Fruit fly (Drosophila melanogaster) whole organism, embryonic: ENCODE results near the gene mRpS18C.

Source experiments
- Atf-2 ChIP-seq: fragments of 200-800 bp; sonication (Bioruptor generic); optimal IDR thresholded peaks from 2 replicates; lab custom pipeline; 2016; ENCODE audit warnings: missing biosample characterization, missing genetic modification characterization
- Atf6 ChIP-seq: fragments of 200-800 bp; sonication (Bioruptor generic); IDR thresholded peaks from 2 replicates; pipeline ENCODE4 v1.3.6; 2022; ENCODE audit warnings: missing biosample characterization, missing genetic modification characterization
- B-H1 ChIP-seq: fragments of 200-800 bp; sonication (Bioruptor generic); IDR thresholded peaks from 3 replicates; pipeline ENCODE4 v1.3.6; 2022; ENCODE audit warnings: missing biosample characterization, missing genetic modification characterization
- B-H2 ChIP-seq: fragments of 200-800 bp; sonication (Bioruptor generic); optimal IDR thresholded peaks from 2 replicates; lab custom pipeline; 2018; ENCODE audit warnings: missing biosample characterization, mild to moderate bottlenecking, missing genetic modification characterization
- CG1024 ChIP-seq: fragments of 200-800 bp; sonication (Bioruptor generic); IDR thresholded peaks from 2 replicates; pipeline ENCODE4 v1.3.6; 2022; ENCODE audit warnings: missing biosample characterization, missing genetic modification characterization
- CG10979 ChIP-seq: fragments of 200-800 bp; sonication (Bioruptor generic); optimal IDR thresholded peaks from 2 replicates; lab custom pipeline; 2018; ENCODE audit warnings: missing biosample characterization, mild to moderate bottlenecking, missing genetic modification characterization, moderate library complexity
- CG11398 ChIP-seq: fragments of 200-800 bp; sonication (Bioruptor generic); optimal IDR thresholded peaks from 2 replicates; lab custom pipeline; 2016; ENCODE audit warnings: missing biosample characterization, missing genetic modification characterization
- CG11723 ChIP-seq: fragments of 200-800 bp; sonication (Bioruptor generic); optimal IDR thresholded peaks from 2 replicates; lab custom pipeline; 2017; ENCODE audit warnings: missing biosample characterization, mild to moderate bottlenecking, missing genetic modification characterization
- CG1233 ChIP-seq: fragments of 200-800 bp; sonication (Bioruptor generic); optimal IDR thresholded peaks from 4 replicates; lab custom pipeline; 2018; ENCODE audit warnings: missing biosample characterization, mild to moderate bottlenecking, missing genetic modification characterization
- CG12391 ChIP-seq: fragments of 200-800 bp; sonication (Bioruptor generic); optimal IDR thresholded peaks from 3 replicates; lab custom pipeline; 2018; ENCODE audit warnings: missing biosample characterization, mild to moderate bottlenecking, missing genetic modification characterization, moderate library complexity
- CG13775 ChIP-seq: fragments of 200-800 bp; sonication (Bioruptor generic); optimal IDR thresholded peaks from 3 replicates; lab custom pipeline; 2017; ENCODE audit warnings: missing biosample characterization, mild to moderate bottlenecking, missing genetic modification characterization
- CG15011 ChIP-seq: fragments of 200-800 bp; sonication (Bioruptor generic); optimal IDR thresholded peaks from 3 replicates; lab custom pipeline; 2018; ENCODE audit warnings: missing biosample characterization, mild to moderate bottlenecking, missing genetic modification characterization
- CG15073 ChIP-seq: fragments of 200-800 bp; sonication (Bioruptor generic); optimal IDR thresholded peaks from 2 replicates; lab custom pipeline; 2016; ENCODE audit warnings: missing biosample characterization, missing genetic modification characterization
- CG31441 ChIP-seq: fragments of 200-800 bp; sonication (Bioruptor generic); IDR thresholded peaks from 2 replicates; pipeline ENCODE4 v1.3.6; 2022; ENCODE audit warnings: missing biosample characterization, missing genetic modification characterization
- CG3407 ChIP-seq: fragments of 200-800 bp; sonication (Bioruptor generic); optimal IDR thresholded peaks from 2 replicates; lab custom pipeline; 2018; ENCODE audit warnings: missing biosample characterization, mild to moderate bottlenecking, missing genetic modification characterization
- CG42726 ChIP-seq: fragments of 200-800 bp; sonication (Bioruptor generic); IDR thresholded peaks from 2 replicates; pipeline ENCODE4 v1.3.6; 2022; ENCODE audit warnings: missing biosample characterization, missing genetic modification characterization; ENCODE audit not compliant: partially characterized antibody
- CG43689 ChIP-seq: fragments of 200-800 bp; sonication (Bioruptor generic); IDR thresholded peaks from 2 replicates; pipeline ENCODE4 v1.3.6; 2022; ENCODE audit warnings: missing biosample characterization, missing genetic modification characterization
- CG4707 ChIP-seq: fragments of 200-800 bp; sonication (Bioruptor generic); optimal IDR thresholded peaks from 2 replicates; lab custom pipeline; 2018; ENCODE audit warnings: missing biosample characterization, mild to moderate bottlenecking, missing genetic modification characterization, moderate library complexity
- CG6254 ChIP-seq: fragments of 200-800 bp; sonication (Bioruptor generic); optimal IDR thresholded peaks from 3 replicates; lab custom pipeline; 2017; ENCODE audit warnings: mild to moderate bottlenecking, missing biosample characterization, missing genetic modification reagents, missing genetic modification characterization
- CG6689 ChIP-seq: fragments of 200-800 bp; sonication (Bioruptor generic); IDR thresholded peaks from 2 replicates; pipeline ENCODE4 v1.3.6; 2022; ENCODE audit warnings: missing biosample characterization, missing genetic modification characterization
- CG7928 ChIP-seq: fragments of 200-800 bp; sonication (Bioruptor generic); optimal IDR thresholded peaks from 2 replicates; lab custom pipeline; 2017; ENCODE audit warnings: missing biosample characterization, mild to moderate bottlenecking, missing genetic modification characterization
- Dbx ChIP-seq: fragments of 200-800 bp; sonication (Bioruptor generic); IDR thresholded peaks from 3 replicates; pipeline ENCODE4 v1.3.6; 2022; ENCODE audit warnings: missing biosample characterization, missing genetic modification characterization
- ERR ChIP-seq: fragments of 200-800 bp; sonication (Bioruptor generic); optimal IDR thresholded peaks from 2 replicates; lab custom pipeline; 2016; ENCODE audit warnings: missing biosample characterization, missing genetic modification characterization
- Elba2 ChIP-seq: fragments of 200-800 bp; sonication (Bioruptor generic); optimal IDR thresholded peaks from 3 replicates; lab custom pipeline; 2016; ENCODE audit warnings: missing biosample characterization, missing genetic modification characterization
- H15 ChIP-seq: fragments of 200-800 bp; sonication (Bioruptor generic); IDR thresholded peaks from 3 replicates; pipeline ENCODE4 v1.3.6; 2022; ENCODE audit warnings: missing biosample characterization, missing genetic modification characterization
- Hey ChIP-seq: fragments of 200-800 bp; sonication (Bioruptor generic); optimal IDR thresholded peaks from 3 replicates; lab custom pipeline; 2018; ENCODE audit warnings: missing biosample characterization, mild to moderate bottlenecking, missing genetic modification characterization
- Kr ChIP-seq: fragments of 200-800 bp; sonication (Bioruptor generic); optimal IDR thresholded peaks from 2 replicates; lab custom pipeline; 2017; ENCODE audit warnings: missing biosample characterization, mild to moderate bottlenecking, missing genetic modification characterization
- Mes4 ChIP-seq: fragments of 200-800 bp; sonication (Bioruptor generic); optimal IDR thresholded peaks from 2 replicates; lab custom pipeline; 2016; ENCODE audit warnings: missing biosample characterization, missing genetic modification characterization
- Nf-YB ChIP-seq: fragments of 200-800 bp; sonication (Bioruptor generic); optimal IDR thresholded peaks from 3 replicates; lab custom pipeline; 2019; ENCODE audit warnings: missing biosample characterization, mild to moderate bottlenecking, missing genetic modification characterization, moderate library complexity
- Oli ChIP-seq: fragments of 200-800 bp; sonication (Bioruptor generic); optimal IDR thresholded peaks from 2 replicates; lab custom pipeline; 2018; ENCODE audit warnings: missing biosample characterization, mild to moderate bottlenecking, missing genetic modification characterization, moderate library complexity
- Side ChIP-seq: fragments of 200-800 bp; sonication (Bioruptor generic); optimal IDR thresholded peaks from 2 replicates; lab custom pipeline; 2016; ENCODE audit warnings: missing biosample characterization, missing genetic modification characterization
- ac ChIP-seq: fragments of 200-800 bp; sonication (Bioruptor generic); optimal IDR thresholded peaks from 3 replicates; lab custom pipeline; 2017; ENCODE audit warnings: missing biosample characterization, mild to moderate bottlenecking, missing genetic modification characterization
- az2 ChIP-seq: fragments of 200-800 bp; sonication (Bioruptor generic); optimal IDR thresholded peaks from 3 replicates; lab custom pipeline; 2016; ENCODE audit warnings: missing biosample characterization, missing genetic modification characterization
- cas ChIP-seq: fragments of 200-800 bp; sonication (Bioruptor generic); IDR thresholded peaks from 2 replicates; pipeline ENCODE4 v1.3.6; 2022; ENCODE audit warnings: missing biosample characterization, missing genetic modification characterization
- crp ChIP-seq, 2 experiments: fragments of 200-800 bp; sonication (Bioruptor generic); optimal IDR thresholded peaks; 2 replicates in 1 of 2; 3 replicates in 1 of 2; lab custom pipeline; 2017; ENCODE audit warnings: missing biosample characterization in 2 of 2, missing genetic modification characterization in 2 of 2, mild to moderate bottlenecking in 1 of 2, moderate library complexity in 1 of 2
- ftz-f1 ChIP-seq: fragments of 200-800 bp; sonication (Bioruptor generic); optimal IDR thresholded peaks from 2 replicates; lab custom pipeline; 2016; ENCODE audit warnings: missing biosample characterization, missing genetic modification characterization
- gcm ChIP-seq: fragments of 200-800 bp; sonication (Bioruptor generic); optimal IDR thresholded peaks from 2 replicates; lab custom pipeline; 2019; ENCODE audit warnings: missing biosample characterization, mild to moderate bottlenecking, missing genetic modification characterization, moderate library complexity
- gfzf ChIP-seq: fragments of 200-800 bp; sonication (Bioruptor generic); optimal IDR thresholded peaks from 2 replicates; lab custom pipeline; 2016; ENCODE audit warnings: missing biosample characterization, mild to moderate bottlenecking, missing genetic modification characterization, moderate library complexity
- ken ChIP-seq: fragments of 200-800 bp; sonication (Bioruptor generic); IDR thresholded peaks from 3 replicates; pipeline ENCODE4 v1.3.6; 2022; ENCODE audit warnings: missing biosample characterization, missing genetic modification characterization
- luna ChIP-seq: fragments of 200-800 bp; sonication (Bioruptor generic); optimal IDR thresholded peaks from 2 replicates; lab custom pipeline; 2016; ENCODE audit warnings: missing biosample characterization, missing genetic modification characterization
- nom ChIP-seq: fragments of 200-800 bp; sonication (Bioruptor generic); optimal IDR thresholded peaks from 2 replicates; lab custom pipeline; 2017; ENCODE audit warnings: missing biosample characterization, missing genetic modification characterization, mild to moderate bottlenecking, moderate library complexity, missing genetic modification reagents
- onecut ChIP-seq: fragments of 200-800 bp; sonication (Bioruptor generic); IDR thresholded peaks from 2 replicates; pipeline ENCODE4 v1.3.6; 2022; ENCODE audit warnings: missing biosample characterization, missing genetic modification characterization
- otp ChIP-seq: fragments of 200-800 bp; sonication (Bioruptor generic); IDR thresholded peaks from 3 replicates; pipeline ENCODE4, ENCODE4 v1.3.6; 2022; ENCODE audit warnings: missing biosample characterization, missing genetic modification characterization
- pros ChIP-seq: fragments of 200-800 bp; sonication (Bioruptor generic); optimal IDR thresholded peaks from 3 replicates; lab custom pipeline; 2019; ENCODE audit warnings: missing biosample characterization, mild to moderate bottlenecking, missing genetic modification characterization, moderate library complexity
- sr ChIP-seq: fragments of 200-800 bp; sonication (Bioruptor generic); IDR thresholded peaks from 3 replicates; pipeline ENCODE4 v1.3.6; 2022; ENCODE audit warnings: missing biosample characterization, missing genetic modification characterization
- stc ChIP-seq: fragments of 200-800 bp; sonication (Bioruptor generic); IDR thresholded peaks from 2 replicates; pipeline ENCODE4 v1.3.6; 2022; ENCODE audit warnings: missing biosample characterization, missing genetic modification characterization
- stwl ChIP-seq: fragments of 200-800 bp; sonication (Bioruptor generic); optimal IDR thresholded peaks from 3 replicates; lab custom pipeline; 2018; ENCODE audit warnings: missing biosample characterization, mild to moderate bottlenecking, missing genetic modification characterization, moderate library complexity
- trem ChIP-seq: fragments of 200-800 bp; optimal IDR thresholded peaks from 3 replicates; lab custom pipeline; 2019; ENCODE audit warnings: missing biosample characterization, mild to moderate bottlenecking, missing genetic modification characterization, moderate library complexity
- zf30C ChIP-seq: fragments of 200-800 bp; sonication (Bioruptor generic); optimal IDR thresholded peaks from 3 replicates; lab custom pipeline; 2018; ENCODE audit warnings: missing biosample characterization, mild to moderate bottlenecking, missing genetic modification characterization

Gene mRpS18C

dm6 chr3R:30388215-30388871 lies 35.4 kb upstream of the mRpS18C start (continued):
- TF ChIP-seq Mes4 (GFP tag; lab: Kevin White, UChicago) (peak; percentile 97), ac (GFP tag; lab: Kevin White, UChicago) (peak; percentile 88), stc (GFP tag; lab: Robert Waterston, UW) (peak; percentile 75), CG13775 (GFP tag; lab: Kevin White, UChicago) (peak; percentile 99), CG6689 (peak; percentile 93), CG6254 (GFP tag; lab: Kevin White, UChicago) (peak; percentile 86), cas (GFP tag; lab: Robert Waterston, UW) (no peak), gcm (GFP tag; lab: Kevin White, UChicago) (peak; percentile 87), CG3407 (GFP tag; lab: Kevin White, UChicago) (peak; percentile 89), az2 (GFP tag; lab: Kevin White, UChicago) (peak; percentile 97), CG10979 (tag; lab: Kevin White, UChicago) (peak; percentile 94), Oli (tag; lab: Kevin White, UChicago) (peak; percentile 98), gfzf (GFP tag; lab: Kevin White, UChicago) (peak; percentile 20), CG31441 (GFP tag; lab: Robert Waterston, UW) (peak; percentile 96), zf30C (GFP tag; lab: Kevin White, UChicago) (peak; percentile 4), CG43689 (GFP tag; lab: Robert Waterston, UW) (peak; percentile 34; the same call in 1 of the 2 replicates), CG1024 (GFP tag; lab: Robert Waterston, UW) (peak; percentile 62; the same call in 1 of the 2 replicates), nom (GFP tag; lab: Kevin White, UChicago) (peak; percentile 92), Dbx (peak; percentile 86), CG7928 (GFP tag; lab: Kevin White, UChicago) (peak; percentile 75), onecut (GFP tag; lab: Robert Waterston, UW) (peak; percentile 85), ken (GFP tag; lab: Robert Waterston, UW) (peak; percentile 89), Kr (GFP tag; lab: Kevin White, UChicago) (peak; percentile 70), stwl (tag; lab: Kevin White, UChicago) (peak; percentile 33), Atf6 (GFP tag; lab: Robert Waterston, UW) (peak; percentile 82), CG4707 (GFP tag; lab: Kevin White, UChicago) (peak; percentile 67), Side (peak; percentile 97), Nf-YB (GFP tag; lab: Kevin White, UChicago) (peak; percentile 85), CG1233 (GFP tag; lab: Kevin White, UChicago) (peak; percentile 97), sr (GFP tag; lab: Robert Waterston, UW) (peak; percentile 42; the same call in 1 of the 3 replicates), otp (GFP tag; lab: Robert Waterston, UW) (peak; percentile 73), CG15073 (GFP tag; lab: Kevin White, UChicago) (peak; percentile 79), pros (GFP tag; lab: Kevin White, UChicago) (no peak), Elba2 (GFP tag; lab: Kevin White, UChicago) (peak; percentile 46), Hey (tag; lab: Kevin White, UChicago) (peak; percentile 81), CG12391 (tag; lab: Kevin White, UChicago) (peak; percentile 96), luna (peak; percentile 72), trem (tag; lab: Kevin White, UChicago) (peak; percentile 78), CG15011 (GFP tag; lab: Kevin White, UChicago) (peak; percentile 97), Atf-2 (GFP tag; lab: Kevin White, UChicago) (peak; percentile 99), B-H1 (GFP tag; lab: Robert Waterston, UW) (peak; percentile 84), CG11398 (GFP tag; lab: Kevin White, UChicago) (peak; percentile 97), B-H2 (peak; percentile 80), ftz-f1 (GFP tag; lab: Kevin White, UChicago) (peak; percentile 66), ERR (GFP tag; lab: Kevin White, UChicago) (peak; percentile 90), H15 (peak; percentile 84), CG42726 (0 out of 2 replicates have a peak, but pooled peaks have one; percentile 21), crp (GFP tag; optimal IDR thresholded peaks at IDR 0.05; lab: Kevin White, UChicago) (peak; percentile 26 to 77), CG11723 (GFP tag; lab: Kevin White, UChicago) (peak; percentile 98)
